Fruit fly (Drosophila melanogaster): ENCODE measurements around the gene CG10616.

Gene CG10616

DNA sequence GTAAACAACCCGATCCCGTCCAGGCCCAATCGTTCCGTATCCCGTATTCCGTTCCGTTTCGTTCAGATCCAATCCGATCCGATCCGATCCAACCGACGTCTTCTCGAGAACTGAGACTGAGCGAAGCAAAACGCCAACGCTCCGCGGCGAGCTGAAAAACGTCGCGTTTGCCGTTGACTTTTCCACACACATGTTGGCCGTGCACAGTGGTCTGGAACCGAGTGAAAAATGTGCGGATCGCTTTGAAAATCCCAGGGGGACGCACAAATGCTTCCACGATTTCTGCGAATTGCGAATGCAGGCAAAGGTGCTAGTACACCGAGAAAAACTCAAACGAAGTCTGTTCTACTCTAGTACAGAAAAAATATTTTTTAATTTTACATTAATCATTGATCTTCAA is 13.4 kb downstream of the CG10616 start, which contains the start of gene CG10663 (continued):
- no peak for TF ChIP-seq CG34376 (GFP tag; optimal IDR thresholded peaks at IDR 0.05)
- no peak for TF ChIP-seq CG6683 (GFP tag; optimal IDR thresholded peaks at IDR 0.05)
- TF ChIP-seq CG3163 (GFP tag; optimal IDR thresholded peaks at IDR 0.05), result no peak
- no peak for TF ChIP-seq fd3F (GFP tag; optimal IDR thresholded peaks at IDR 0.05)
- no peak for TF ChIP-seq fu2 (GFP tag; optimal IDR thresholded peaks at IDR 0.05)
- TF ChIP-seq zen (tag; optimal IDR thresholded peaks at IDR 0.05), result no peak
- TF ChIP-seq Hr39 (optimal IDR thresholded peaks at IDR 0.05), result no peak
- no peak for TF ChIP-seq ssp (GFP tag; IDR thresholded peaks at IDR 0.05)
- peak; percentile 36 for TF ChIP-seq CG1603 (tag; optimal IDR thresholded peaks at IDR 0.05)
- TF ChIP-seq scrt (GFP tag; optimal IDR thresholded peaks at IDR 0.05), result no peak
- no peak for TF ChIP-seq CG7745 (tag; optimal IDR thresholded peaks at IDR 0.05)
- no peak for TF ChIP-seq CG6765 (GFP tag; optimal IDR thresholded peaks at IDR 0.05)
- no peak for TF ChIP-seq CG9932 (GFP tag; IDR thresholded peaks at IDR 0.05)
- TF ChIP-seq crc (GFP tag; optimal IDR thresholded peaks at IDR 0.05), result no peak
- TF ChIP-seq rib (GFP tag; IDR thresholded peaks at IDR 0.05), result no peak
- no peak for TF ChIP-seq emc (GFP tag; optimal IDR thresholded peaks at IDR 0.05)
- no peak for TF ChIP-seq sna (GFP tag; IDR thresholded peaks at IDR 0.05; ENCODE audit: partially characterized antibody)
- TF ChIP-seq CG9609 (GFP tag; optimal IDR thresholded peaks at IDR 0.05), result no peak
- TF ChIP-seq peb (GFP tag; IDR thresholded peaks at IDR 0.05), result no peak
- TF ChIP-seq CG17568 (GFP tag; optimal IDR thresholded peaks at IDR 0.05), result no peak
- TF ChIP-seq B-H2 (GFP tag; optimal IDR thresholded peaks at IDR 0.05), result no peak
- no peak for TF ChIP-seq Hr78 (GFP tag; optimal IDR thresholded peaks at IDR 0.05)
- TF ChIP-seq row (GFP tag; IDR thresholded peaks at IDR 0.05), result peak; percentile 72
- TF ChIP-seq nerfin-1 (tag; optimal IDR thresholded peaks at IDR 0.05), result no peak
- TF ChIP-seq slou (GFP tag; optimal IDR thresholded peaks at IDR 0.05), result no peak
- no peak for TF ChIP-seq dysf (GFP tag; IDR thresholded peaks at IDR 0.05)
- TF ChIP-seq Ets97D (GFP tag; optimal IDR thresholded peaks at IDR 0.05), result no peak
- no peak for TF ChIP-seq CG3281 (GFP tag; optimal IDR thresholded peaks at IDR 0.05)
- peak; percentile 5 for TF ChIP-seq gem (tag; optimal IDR thresholded peaks at IDR 0.05)
- TF ChIP-seq CG14965 (GFP tag; optimal IDR thresholded peaks at IDR 0.05; ENCODE audit: borderline replicate concordance), result no peak
- no peak for TF ChIP-seq grn (GFP tag; optimal IDR thresholded peaks at IDR 0.05)
- peak; percentile 39 for TF ChIP-seq HLHmδ (GFP tag; optimal IDR thresholded peaks at IDR 0.05)
- no peak for TF ChIP-seq Ptx1 (GFP tag; IDR thresholded peaks at IDR 0.05)
- no peak for TF ChIP-seq dpn (GFP tag; optimal IDR thresholded peaks at IDR 0.05)
- no peak for TF ChIP-seq pum (GFP tag; optimal IDR thresholded peaks at IDR 0.05)
- TF ChIP-seq CG3847 (GFP tag; IDR thresholded peaks at IDR 0.05), result no peak
- TF ChIP-seq BtbVII (GFP tag; optimal IDR thresholded peaks at IDR 0.05), result no peak
- TF ChIP-seq NfI (GFP tag; optimal IDR thresholded peaks at IDR 0.05), result peak; percentile 20
- TF ChIP-seq chif (GFP tag; optimal IDR thresholded peaks at IDR 0.05), result peak in 1 of 2 experiments; percentile 13
- TF ChIP-seq sug (tag; optimal IDR thresholded peaks at IDR 0.05), result no peak
- TF ChIP-seq CG4404 (GFP tag; IDR thresholded peaks at IDR 0.05), result no peak
- TF ChIP-seq CG11093 (GFP tag; IDR thresholded peaks at IDR 0.05), result no peak
- TF ChIP-seq CG9817 (tag; optimal IDR thresholded peaks at IDR 0.05), result no peak
- TF ChIP-seq gsb (GFP tag; IDR thresholded peaks at IDR 0.05), result no peak
- TF ChIP-seq CG8359 (GFP tag; optimal IDR thresholded peaks at IDR 0.05; ENCODE audit: borderline replicate concordance), result no peak
- no peak for TF ChIP-seq CG8765 (GFP tag; IDR thresholded peaks at IDR 0.05)
- no peak for TF ChIP-seq Eip74EF (GFP tag; optimal IDR thresholded peaks at IDR 0.05)
- TF ChIP-seq CG1529 (GFP tag; optimal IDR thresholded peaks at IDR 0.05), result no peak
- 0 out of 3 replicates have a peak, but pooled peaks have one; percentile 43 for TF ChIP-seq Optix (GFP tag; IDR thresholded peaks at IDR 0.05)
- no peak for TF ChIP-seq Meics (GFP tag; optimal IDR thresholded peaks at IDR 0.05)
- peak; percentile 4 for TF ChIP-seq CG7839 (tag; optimal IDR thresholded peaks at IDR 0.05)
- TF ChIP-seq CG30431 (GFP tag; optimal IDR thresholded peaks at IDR 0.05), result no peak
